Worm (Caenorhabditis elegans): ENCODE measurements around the gene pid-5.

- TF ChIP-seq mep-1 (tag; optimal IDR thresholded peaks at IDR 0.05) (no peak), snpc-4 (tag; optimal IDR thresholded peaks at IDR 0.05) (no peak), ama-1 (optimal IDR thresholded peaks at IDR 0.05) (no peak), Y48G9A.11 (GFP tag; IDR thresholded peaks at IDR 0.05) (no peak), nhr-77 (tag; optimal IDR thresholded peaks at IDR 0.05) (no peak), ceh-82 (tag; optimal IDR thresholded peaks at IDR 0.05) (no peak)
Measured at ce11 chrV:4187144-4187485, 11.4 kb downstream of the pid-5 start, which contains the start of gene nhr-114.

Data from whole organism, L4 larva.